Worm (Caenorhabditis elegans): ENCODE measurements around the gene C07G3.15.

DNA sequence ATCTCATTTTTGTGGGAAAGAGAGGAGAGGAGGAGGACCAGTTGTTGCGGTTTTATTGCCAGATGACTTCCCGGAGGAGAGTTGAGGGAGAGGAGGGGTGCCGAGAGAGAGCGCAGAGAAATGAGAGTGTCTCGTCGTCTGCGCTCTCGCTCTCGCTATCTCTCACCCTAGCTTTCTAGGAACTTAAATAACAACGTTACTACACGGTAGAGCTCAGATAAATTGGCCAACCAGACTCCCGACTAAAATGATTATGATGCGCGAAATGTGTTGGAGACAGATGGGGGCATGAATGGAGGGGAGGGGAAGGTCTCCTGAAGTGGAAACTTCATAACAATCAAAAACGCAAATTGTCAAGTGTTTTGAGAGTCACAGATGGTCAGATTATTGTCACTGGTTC, 42.2 kb downstream of the C07G3.15 start:
- no peak for TF ChIP-seq nhr-76 (tag; optimal IDR thresholded peaks at IDR 0.05)
- no peak for TF ChIP-seq ceh-82 (tag; optimal IDR thresholded peaks at IDR 0.05)
- no peak for TF ChIP-seq daf-12 (tag; optimal IDR thresholded peaks at IDR 0.05)
- TF ChIP-seq pqm-1 (tag; optimal IDR thresholded peaks at IDR 0.05), result no peak
- no peak for TF ChIP-seq mep-1 (tag; optimal IDR thresholded peaks at IDR 0.05)
- TF ChIP-seq dpl-1 (GFP tag; optimal IDR thresholded peaks at IDR 0.05), result no peak
- peak in 1 of 2 experiments; percentile 54 for TF ChIP-seq unc-62 (GFP tag; optimal IDR thresholded peaks at IDR 0.05 in 1 of 2)
- no peak for TF ChIP-seq unc-62 (tag; optimal IDR thresholded peaks at IDR 0.05)
- no peak for TF ChIP-seq fkh-10 (GFP tag; optimal IDR thresholded peaks at IDR 0.05)
- no peak for TF ChIP-seq nhr-11 (tag; optimal IDR thresholded peaks at IDR 0.05)
- no peak for TF ChIP-seq lin-15B (tag; optimal IDR thresholded peaks at IDR 0.05)
